Worm (Caenorhabditis elegans): Measurements from ENCODE around the gene lbp-4.

DNA sequence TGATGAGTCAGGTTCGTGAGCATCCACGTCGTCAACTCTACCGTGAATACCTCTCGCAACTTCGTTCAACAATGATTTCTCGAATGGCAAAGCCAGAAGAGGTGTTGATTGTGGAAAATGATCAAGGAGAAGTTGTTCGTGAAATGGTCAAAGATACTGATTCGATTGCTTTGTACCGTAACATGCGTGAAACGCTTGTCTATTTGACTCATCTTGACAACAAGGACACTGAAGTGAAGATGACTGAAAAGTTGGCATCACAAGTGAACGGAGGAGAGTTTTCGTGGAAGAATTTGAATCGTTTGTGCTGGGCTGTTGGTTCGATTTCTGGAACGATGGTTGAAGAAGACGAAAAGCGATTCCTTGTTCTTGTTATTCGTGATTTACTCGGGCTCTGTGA lies 13.7 kb upstream of the lbp-4 start:
- TF ChIP-seq dpff-1 (tag; optimal IDR thresholded peaks at IDR 0.05): no peak
- TF ChIP-seq ztf-28 (GFP tag; IDR thresholded peaks at IDR 0.05): no peak
- TF ChIP-seq aptf-3 (GFP tag; IDR thresholded peaks at IDR 0.05): no peak
- no peak for TF ChIP-seq dpl-1 (GFP tag; optimal IDR thresholded peaks at IDR 0.05)
- TF ChIP-seq K12H6.12 (tag; optimal IDR thresholded peaks at IDR 0.05): no peak
- no peak for TF ChIP-seq somi-1 (GFP tag; optimal IDR thresholded peaks at IDR 0.05)
- TF ChIP-seq F52B5.7 (tag; optimal IDR thresholded peaks at IDR 0.05): no peak
- TF ChIP-seq F57A8.1 (GFP tag; optimal IDR thresholded peaks at IDR 0.05): no peak
- no peak for TF ChIP-seq hlh-12 (tag; optimal IDR thresholded peaks at IDR 0.05)
- TF ChIP-seq cebp-1 (GFP tag; IDR thresholded peaks at IDR 0.05): no peak
- TF ChIP-seq cebp-1 (tag; optimal IDR thresholded peaks at IDR 0.05): no peak
- TF ChIP-seq unc-62 (GFP tag; optimal IDR thresholded peaks at IDR 0.05): no peak
- TF ChIP-seq ets-4 (GFP tag; optimal IDR thresholded peaks at IDR 0.05): no peak

Data from whole organism, young adult.